Fruit fly (Drosophila melanogaster) Kc167 (cell line): ENCODE data around the gene CG14434.

Source experiments
- Myc ChIP-seq: fragments of >200 bp; optimal IDR thresholded peaks from 2 replicates; lab custom pipeline; 2017; ENCODE audit warnings: missing external identifiers
- Sin3A ChIP-seq: fragments of >200 bp; optimal IDR thresholded peaks from 2 replicates; lab custom pipeline; 2018; ENCODE audit warnings: missing external identifiers
- h ChIP-seq: fragments of >200 bp; optimal IDR thresholded peaks from 3 replicates; lab custom pipeline; 2018; ENCODE audit warnings: missing external identifiers
- insv ChIP-seq: fragments of >200 bp; optimal IDR thresholded peaks from 3 replicates; lab custom pipeline; 2018; ENCODE audit warnings: missing external identifiers
- psq ChIP-seq: fragments of >200 bp; optimal IDR thresholded peaks from 2 replicates; lab custom pipeline; 2017; ENCODE audit warnings: missing external identifiers
- ttk ChIP-seq: sonication (Bioruptor generic); optimal IDR thresholded peaks from 2 replicates; lab custom pipeline; 2017; ENCODE audit warnings: missing external identifiers

Gene CG14434

DNA sequence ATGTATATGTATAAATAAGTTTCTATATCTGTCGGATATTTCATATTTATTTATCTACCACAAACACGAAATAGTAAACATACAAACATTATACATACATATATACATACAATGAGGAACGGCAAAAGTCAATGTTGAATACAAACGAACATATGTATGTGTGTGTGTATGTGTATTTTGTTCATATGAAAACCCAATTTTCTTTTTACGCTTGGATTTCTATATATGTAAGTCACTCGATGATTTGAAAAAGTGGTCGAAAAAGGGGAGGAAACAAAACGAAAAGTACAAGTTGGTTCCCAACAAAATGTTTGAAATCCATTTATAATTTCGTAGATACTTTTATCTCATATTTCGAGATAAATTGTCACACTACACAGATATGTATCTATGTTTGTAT lies 9.7 kb downstream of the CG14434 start:
- TF ChIP-seq Sin3A (lab: Kevin White, UChicago) (no peak), Myc (lab: Kevin White, UChicago) (no peak), psq (lab: Kevin White, UChicago) (no peak), h (lab: Kevin White, UChicago) (no peak), ttk (lab: Kevin White, UChicago) (no peak), insv (lab: Kevin White, UChicago) (no peak)

DNA sequence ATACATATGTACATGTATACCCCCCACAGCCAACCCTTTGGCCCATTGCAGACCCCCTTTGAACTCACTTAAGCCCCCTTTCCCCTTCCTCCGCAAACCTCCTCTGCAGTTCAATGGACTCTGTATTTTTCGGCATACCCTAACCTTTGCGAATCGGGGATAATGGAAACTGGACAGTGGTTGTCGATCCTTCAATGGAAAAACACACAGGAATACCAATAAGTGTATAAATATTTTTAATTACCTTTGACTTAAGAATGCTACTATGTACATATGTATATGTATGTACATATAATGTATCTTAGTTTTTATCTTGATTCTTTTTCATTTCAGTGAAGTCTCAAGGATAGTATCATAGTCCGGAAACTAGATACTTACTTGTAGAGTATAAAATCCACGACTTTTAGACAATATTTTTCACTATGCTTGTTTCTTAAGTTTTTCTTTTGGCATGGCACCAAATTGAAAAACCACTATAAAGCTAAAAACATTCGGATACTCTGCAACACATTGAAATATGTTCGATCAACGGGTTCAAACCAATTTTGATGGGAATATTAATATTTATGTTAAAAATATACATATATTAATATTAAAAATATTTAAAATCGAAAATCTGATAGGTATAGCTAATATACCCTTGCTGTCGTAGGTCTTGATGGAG lies 10.5 kb downstream of the CG14434 start:
- TF ChIP-seq psq (lab: Kevin White, UChicago) (peak; percentile 16), ttk (lab: Kevin White, UChicago) (no peak)

DNA sequence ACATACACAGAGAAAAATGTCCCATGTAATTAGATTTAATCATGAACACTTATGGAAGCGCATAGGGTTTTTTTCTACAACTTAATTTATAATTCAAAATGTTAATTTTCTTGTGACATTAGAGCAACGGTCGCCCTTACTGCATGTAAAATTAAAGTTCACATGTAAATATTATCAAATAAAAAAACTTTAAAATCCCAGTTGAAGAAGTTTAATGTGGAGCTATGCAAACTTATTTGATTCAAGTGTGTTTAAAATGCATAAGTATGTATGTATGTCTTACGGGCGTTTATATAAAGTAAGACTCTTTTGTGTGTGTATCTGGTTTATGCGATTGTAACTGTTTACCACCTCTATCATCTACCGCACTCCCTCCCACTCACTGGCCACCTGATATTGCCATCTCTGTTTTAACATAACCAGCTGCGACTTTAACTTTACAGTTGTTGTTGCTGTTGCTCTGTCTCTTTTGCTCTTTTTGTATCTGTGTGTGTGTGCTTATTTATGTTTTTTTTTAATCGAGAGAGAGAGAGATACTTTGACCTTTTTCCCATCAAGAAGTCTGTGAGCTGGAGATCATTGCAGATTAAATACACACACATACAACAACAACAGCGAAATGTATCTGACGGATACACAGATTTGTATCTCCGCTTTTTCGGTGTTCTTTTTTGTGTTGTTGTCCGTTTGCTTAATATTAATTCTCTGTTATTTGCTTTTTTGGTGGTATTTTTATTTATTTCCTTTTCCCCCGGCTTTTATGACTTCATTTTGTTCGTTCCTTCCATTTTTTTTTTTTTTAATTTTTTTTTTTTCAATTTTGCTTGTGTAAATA lies 11.4 kb downstream of the CG14434 start:
- TF ChIP-seq ttk (lab: Kevin White, UChicago) (no peak), h (lab: Kevin White, UChicago) (no peak), Sin3A (lab: Kevin White, UChicago) (no peak), psq (lab: Kevin White, UChicago) (no peak), Myc (lab: Kevin White, UChicago) (no peak), insv (lab: Kevin White, UChicago) (no peak)

DNA sequence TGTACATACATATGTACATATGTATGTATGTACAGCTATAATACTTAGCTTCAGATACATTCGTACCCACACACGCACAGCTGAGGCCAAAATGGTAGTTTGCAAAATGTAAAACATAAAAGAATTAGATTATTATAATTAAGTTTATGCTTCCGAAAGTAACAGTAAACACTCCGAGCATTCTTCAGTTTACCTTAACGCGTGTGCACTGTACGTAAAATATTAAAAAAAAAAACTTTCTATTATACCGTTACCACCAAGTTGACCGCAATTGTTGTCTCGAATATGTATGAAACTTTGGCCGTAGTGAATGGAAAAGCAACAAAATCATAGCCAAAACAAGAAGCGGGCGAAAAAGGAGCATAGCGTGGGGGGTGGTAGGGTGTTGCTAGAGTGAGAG lies 12.4 kb downstream of the CG14434 start:
- TF ChIP-seq h (lab: Kevin White, UChicago) (no peak), Sin3A (lab: Kevin White, UChicago) (no peak), ttk (lab: Kevin White, UChicago) (no peak), psq (lab: Kevin White, UChicago) (no peak), Myc (lab: Kevin White, UChicago) (no peak)

DNA sequence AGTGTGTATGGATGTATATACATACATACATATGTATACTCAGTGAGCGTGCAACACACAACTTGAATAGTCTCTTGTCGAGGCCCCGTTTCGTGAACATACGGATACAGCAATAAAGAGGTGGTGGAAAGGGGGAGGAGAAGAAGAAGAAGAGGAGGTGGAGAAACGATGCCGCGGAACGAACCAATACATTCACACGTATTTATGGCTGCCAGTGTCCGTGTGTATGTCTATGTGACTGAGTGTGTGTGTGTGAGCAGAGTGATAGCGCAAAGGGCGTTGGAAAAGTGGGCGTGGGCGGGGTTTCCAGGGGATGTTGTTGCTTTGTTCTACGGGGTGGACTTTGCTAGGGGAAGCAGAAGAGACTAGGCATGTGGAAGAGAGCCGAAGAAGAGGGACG lies 13.6 kb downstream of the CG14434 start:
- TF ChIP-seq Myc (lab: Kevin White, UChicago) (no peak), psq (lab: Kevin White, UChicago) (no peak), Sin3A (lab: Kevin White, UChicago) (no peak), insv (lab: Kevin White, UChicago) (no peak), ttk (lab: Kevin White, UChicago) (no peak), h (lab: Kevin White, UChicago) (no peak)

DNA sequence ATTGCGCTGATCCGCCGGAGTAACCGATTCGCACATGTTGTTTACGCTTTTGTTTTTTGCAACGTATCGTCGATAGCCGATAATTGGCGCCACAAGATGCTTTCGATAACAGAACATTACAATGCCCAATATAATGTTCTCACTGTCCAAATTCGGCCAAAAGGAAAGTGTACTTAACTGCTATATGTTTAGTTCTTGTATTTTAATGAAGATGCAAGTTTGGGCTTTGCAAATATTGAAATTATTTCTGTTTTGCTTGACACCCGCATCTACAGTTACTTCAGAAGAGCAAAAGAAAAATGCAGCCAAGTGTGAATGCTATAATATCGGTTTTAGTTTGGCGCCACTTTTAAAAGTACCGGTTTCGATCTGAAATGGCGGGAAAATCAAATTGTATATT lies 14.4 kb downstream of the CG14434 start:
- no peak for TF ChIP-seq ttk (lab: Kevin White, UChicago)
- TF ChIP-seq Sin3A (lab: Kevin White, UChicago): no peak
- TF ChIP-seq Myc (lab: Kevin White, UChicago): no peak
- TF ChIP-seq h (lab: Kevin White, UChicago): no peak
- TF ChIP-seq psq (lab: Kevin White, UChicago): no peak
- no peak for TF ChIP-seq insv (lab: Kevin White, UChicago)

DNA sequence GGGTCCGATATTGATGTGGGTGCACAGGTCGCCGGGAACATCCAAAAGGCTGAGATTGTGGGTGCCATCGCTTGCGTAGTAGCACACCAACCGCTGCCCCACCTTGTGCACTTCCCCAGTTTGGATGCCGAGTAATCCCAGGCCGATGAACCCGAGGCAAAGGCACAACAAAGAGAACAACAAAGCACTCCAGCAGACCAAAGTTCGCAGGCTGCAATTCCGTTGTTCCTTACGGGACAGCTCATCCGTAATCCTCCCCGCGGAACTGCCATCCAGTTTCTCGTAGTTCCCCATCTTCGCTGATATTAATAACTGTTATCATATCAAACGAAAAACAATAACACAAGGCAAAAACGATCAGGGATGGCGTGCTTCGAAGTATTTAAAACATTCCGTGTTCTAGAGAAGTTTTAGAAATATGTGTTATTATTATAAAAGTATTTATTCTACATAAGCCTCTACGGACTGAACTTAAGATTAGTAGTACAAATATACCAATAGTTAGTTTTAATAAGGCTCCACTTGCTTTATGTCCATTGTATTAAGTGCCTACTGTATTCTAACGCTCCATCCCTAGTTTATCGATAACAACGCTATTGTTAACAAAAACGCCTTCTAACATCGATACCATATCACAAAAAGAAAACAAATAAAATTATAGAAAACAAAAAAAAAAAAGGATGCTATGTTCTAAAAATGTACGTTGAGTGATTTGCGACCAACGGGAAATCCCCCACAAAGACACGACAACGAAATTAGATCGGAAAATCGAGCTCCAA lies 17.6 kb downstream of the CG14434 start, which contains the start of the genes Cht11 and CG4558:
Cht11 (minus strand) TSS at position 340 of the 779 bp plus-strand sequence.
CG4558 (plus strand) TSS at position 593 of the 779 bp plus-strand sequence.
- TF ChIP-seq Myc (lab: Kevin White, UChicago) (no peak), psq (lab: Kevin White, UChicago) (no peak), Sin3A (lab: Kevin White, UChicago) (no peak), insv (lab: Kevin White, UChicago) (no peak), h (lab: Kevin White, UChicago) (no peak), ttk (lab: Kevin White, UChicago) (no peak)

DNA sequence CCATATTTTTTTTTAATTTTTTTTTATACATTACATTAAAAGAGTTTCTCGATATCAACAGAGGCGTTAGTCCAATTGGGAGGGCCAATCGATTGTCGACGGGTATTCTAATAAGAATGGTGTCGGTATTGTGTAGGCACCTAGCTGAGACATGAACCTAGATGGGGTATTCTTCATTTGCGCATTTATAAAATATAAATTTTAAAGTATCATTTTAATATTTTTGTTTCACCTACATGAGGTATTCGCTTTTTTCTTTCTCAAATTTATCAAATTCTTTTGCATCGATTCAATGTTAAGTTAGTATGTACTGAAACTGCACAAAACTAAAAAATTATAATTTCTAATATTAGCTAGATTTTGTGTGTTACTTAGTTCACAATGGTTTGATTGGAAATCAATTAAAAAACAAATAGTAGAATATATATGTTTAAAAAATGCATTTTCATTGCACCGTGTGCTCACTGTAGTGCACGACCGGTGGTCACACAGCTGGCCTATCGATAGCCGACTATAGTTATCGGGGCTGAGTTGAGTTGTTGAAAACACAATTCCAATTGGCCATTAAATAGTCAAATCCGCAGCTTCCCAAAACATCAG lies 23.1 kb downstream of the CG14434 start, which contains the start of the genes CG14435 and Tmf:
CG14435 (minus strand) TSS at position 81 of the 600 bp plus-strand sequence.
Tmf (plus strand) TSS at position 501 of the 600 bp plus-strand sequence.
- TF ChIP-seq insv (lab: Kevin White, UChicago) (peak; percentile 99), ttk (lab: Kevin White, UChicago) (no peak)

DNA sequence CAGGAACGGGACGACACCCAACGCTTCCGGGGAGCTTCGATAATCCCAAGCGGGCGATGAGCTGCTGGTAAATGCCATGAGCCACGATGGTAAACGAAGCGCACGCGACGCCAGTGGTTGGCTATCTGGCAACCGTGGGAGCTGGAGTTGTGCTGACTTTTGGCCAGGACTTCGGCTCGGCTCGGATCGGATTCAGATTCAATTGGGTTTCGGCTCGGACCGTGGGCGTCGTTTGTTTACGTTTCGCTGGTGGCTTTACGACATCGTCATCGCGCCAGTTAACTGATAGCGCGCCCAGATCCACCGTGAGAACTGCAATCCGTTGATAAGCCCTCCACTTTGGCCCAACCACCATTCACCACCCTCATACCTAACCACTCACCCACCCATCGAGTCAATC lies 34.4 kb downstream of the CG14434 start, which contains the start of gene mAChR-C:
mAChR-C (minus strand) TSS at position 101 of the 400 bp plus-strand sequence.
- TF ChIP-seq Sin3A (lab: Kevin White, UChicago) (no peak), Myc (lab: Kevin White, UChicago) (no peak), h (lab: Kevin White, UChicago) (no peak), psq (lab: Kevin White, UChicago) (no peak), ttk (lab: Kevin White, UChicago) (no peak), insv (lab: Kevin White, UChicago) (no peak)

DNA sequence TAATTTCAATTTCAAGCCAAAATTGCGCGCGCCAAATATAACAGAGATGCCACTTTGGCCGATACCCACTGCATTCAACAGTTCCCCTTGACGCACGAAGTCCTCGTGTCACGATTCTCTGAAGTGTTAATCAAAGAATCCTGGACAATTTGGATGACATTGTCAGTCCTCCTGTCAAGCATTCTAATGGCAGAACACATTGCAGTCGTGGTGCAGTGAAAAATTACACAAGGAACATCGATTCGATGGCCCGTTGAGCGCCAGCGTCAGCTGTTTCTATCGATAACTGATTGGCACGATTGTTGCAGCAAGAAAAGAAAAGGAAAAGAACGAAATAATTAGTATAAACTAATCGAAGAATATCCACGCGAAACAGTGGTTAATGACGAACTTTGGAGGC lies 42.8 kb downstream of the CG14434 start, which contains the start of gene nonC:
nonC (plus strand) TSS at position 294 of the 400 bp plus-strand sequence.
- TF ChIP-seq insv (lab: Kevin White, UChicago): no peak
- TF ChIP-seq Myc (lab: Kevin White, UChicago): no peak
- no peak for TF ChIP-seq Sin3A (lab: Kevin White, UChicago)
- no peak for TF ChIP-seq ttk (lab: Kevin White, UChicago)
- TF ChIP-seq h (lab: Kevin White, UChicago): no peak
- no peak for TF ChIP-seq psq (lab: Kevin White, UChicago)
